Fruit fly (Drosophila melanogaster): ENCODE results near the gene Clp.

dm6 chr2L:842873-843272, 23.1 kb downstream of the Clp start:
- TF ChIP-seq CG8765 (GFP tag; IDR thresholded peaks at IDR 0.05) (no peak), stwl (tag; optimal IDR thresholded peaks at IDR 0.05) (no peak), row (GFP tag; IDR thresholded peaks at IDR 0.05) (no peak), Dbx (GFP tag; IDR thresholded peaks at IDR 0.05) (no peak), fru (optimal IDR thresholded peaks at IDR 0.05) (no peak), pita (GFP tag; optimal IDR thresholded peaks at IDR 0.05) (no peak), CTCF (GFP tag; optimal IDR thresholded peaks at IDR 0.05) (no peak), CG7987 (GFP tag; optimal IDR thresholded peaks at IDR 0.05) (no peak), sqz (GFP tag; optimal IDR thresholded peaks at IDR 0.05) (no peak), Dll (GFP tag; IDR thresholded peaks at IDR 0.05; ENCODE audit: partially characterized antibody) (no peak), CG2116 (GFP tag; optimal IDR thresholded peaks at IDR 0.05) (no peak)
